Fruit fly (Drosophila melanogaster) whole organism, embryonic: ENCODE data around the gene pim.

Source experiments
- BEAF-32 ChIP-seq: fragments of 200-800 bp; sonication (Bioruptor generic); optimal IDR thresholded peaks from 3 replicates; lab custom pipeline; 2017; ENCODE audit warnings: missing biosample characterization, missing genetic modification characterization, mild to moderate bottlenecking, moderate library complexity, missing genetic modification reagents
- CG10565 ChIP-seq: fragments of 200-800 bp; sonication (Bioruptor generic); optimal IDR thresholded peaks from 3 replicates; lab custom pipeline; 2016; ENCODE audit warnings: missing biosample characterization, mild to moderate bottlenecking, missing genetic modification characterization
- CG11456 ChIP-seq: fragments of 200-800 bp; sonication (Bioruptor generic); IDR thresholded peaks from 3 replicates; pipeline ENCODE4 v1.3.6; 2022; ENCODE audit warnings: missing biosample characterization, missing genetic modification characterization
- CG11723 ChIP-seq: fragments of 200-800 bp; sonication (Bioruptor generic); optimal IDR thresholded peaks from 2 replicates; lab custom pipeline; 2017; ENCODE audit warnings: missing biosample characterization, mild to moderate bottlenecking, missing genetic modification characterization
- CG12236 ChIP-seq: fragments of 200-800 bp; sonication (Bioruptor generic); optimal IDR thresholded peaks from 2 replicates; lab custom pipeline; 2016; ENCODE audit warnings: missing biosample characterization, missing genetic modification characterization
- CG13123 ChIP-seq: fragments of 200-800 bp; sonication (Bioruptor generic); optimal IDR thresholded peaks from 2 replicates; lab custom pipeline; 2016; ENCODE audit warnings: missing biosample characterization, missing genetic modification characterization
- CG13287 ChIP-seq: fragments of 200-800 bp; sonication (Bioruptor generic); IDR thresholded peaks from 2 replicates; pipeline ENCODE4 v1.3.6; 2022; ENCODE audit warnings: missing biosample characterization, missing genetic modification characterization; ENCODE audit not compliant: partially characterized antibody
- CG1529 ChIP-seq: fragments of 200-800 bp; sonication (Bioruptor generic); optimal IDR thresholded peaks from 3 replicates; lab custom pipeline; 2018; ENCODE audit warnings: missing biosample characterization, missing genetic modification characterization
- CG16813 ChIP-seq: fragments of 200-800 bp; sonication (Bioruptor generic); IDR thresholded peaks from 3 replicates; pipeline ENCODE4 v1.3.6; 2022; ENCODE audit warnings: missing biosample characterization, missing genetic modification characterization; ENCODE audit not compliant: partially characterized antibody
- CG17385 ChIP-seq: fragments of 200-800 bp; sonication (Bioruptor generic); optimal IDR thresholded peaks from 3 replicates; lab custom pipeline; 2018; ENCODE audit warnings: missing biosample characterization, mild to moderate bottlenecking, missing genetic modification characterization
- CG17802 ChIP-seq: fragments of 200-800 bp; sonication (Bioruptor generic); optimal IDR thresholded peaks from 2 replicates; lab custom pipeline; 2018; ENCODE audit warnings: missing biosample characterization, mild to moderate bottlenecking, missing genetic modification characterization, moderate library complexity
- CG2116 ChIP-seq: fragments of 200-800 bp; sonication (Bioruptor generic); optimal IDR thresholded peaks from 3 replicates; lab custom pipeline; 2018; ENCODE audit warnings: missing biosample characterization, mild to moderate bottlenecking, missing genetic modification characterization
- CG2120 ChIP-seq: fragments of 200-800 bp; sonication (Bioruptor generic); optimal IDR thresholded peaks from 3 replicates; lab custom pipeline; 2016; ENCODE audit warnings: missing biosample characterization, missing genetic modification characterization
- CG30020 ChIP-seq: fragments of 200-800 bp; optimal IDR thresholded peaks from 2 replicates; lab custom pipeline; 2019; ENCODE audit warnings: missing biosample characterization, mild to moderate bottlenecking, missing genetic modification characterization, moderate library complexity
- CG5245 ChIP-seq: fragments of 200-800 bp; sonication (Bioruptor generic); optimal IDR thresholded peaks from 3 replicates; lab custom pipeline; 2016; ENCODE audit warnings: missing biosample characterization, missing genetic modification characterization
- CG5953 ChIP-seq: fragments of 200-800 bp; sonication (Bioruptor generic); IDR thresholded peaks from 2 replicates; pipeline ENCODE4 v1.3.6; 2022; ENCODE audit warnings: missing biosample characterization, missing genetic modification characterization
- CG6813 ChIP-seq: fragments of 200-800 bp; sonication (Bioruptor generic); optimal IDR thresholded peaks from 2 replicates; lab custom pipeline; 2017; ENCODE audit warnings: missing biosample characterization, missing genetic modification characterization, mild to moderate bottlenecking, moderate library complexity, missing genetic modification reagents
- CG8388 ChIP-seq: fragments of 200-800 bp; sonication (Bioruptor generic); optimal IDR thresholded peaks from 2 replicates; lab custom pipeline; 2019; ENCODE audit warnings: missing biosample characterization, mild to moderate bottlenecking, missing genetic modification characterization, moderate library complexity
- CG8924 ChIP-seq: fragments of 200-800 bp; optimal IDR thresholded peaks from 3 replicates; lab custom pipeline; 2019; ENCODE audit warnings: missing biosample characterization, mild to moderate bottlenecking, missing genetic modification characterization, moderate library complexity
- CG9817 ChIP-seq: fragments of 200-800 bp; sonication (Bioruptor generic); optimal IDR thresholded peaks from 2 replicates; lab custom pipeline; 2018; ENCODE audit warnings: missing biosample characterization, mild to moderate bottlenecking, missing genetic modification characterization, moderate library complexity
- Dbx ChIP-seq: fragments of 200-800 bp; sonication (Bioruptor generic); IDR thresholded peaks from 3 replicates; pipeline ENCODE4 v1.3.6; 2022; ENCODE audit warnings: missing biosample characterization, missing genetic modification characterization
- Dfd ChIP-seq, 2 experiments: fragments of >200 bp; optimal IDR thresholded peaks; 2 replicates each; lab custom pipeline; 2017; ENCODE audit warnings: missing biosample characterization in 2 of 2, missing genetic modification characterization in 2 of 2
- H2.0 ChIP-seq: fragments of 200-800 bp; sonication (Bioruptor generic); IDR thresholded peaks from 2 replicates; pipeline ENCODE4 v1.3.6; 2022; ENCODE audit warnings: missing biosample characterization, missing genetic modification characterization
- Hr39 ChIP-seq: fragments of >200 bp; optimal IDR thresholded peaks from 2 replicates; lab custom pipeline; 2017
- MESR4 ChIP-seq: fragments of 200-800 bp; sonication (Bioruptor generic); optimal IDR thresholded peaks from 2 replicates; lab custom pipeline; 2018; ENCODE audit warnings: missing biosample characterization, mild to moderate bottlenecking, missing genetic modification characterization, moderate library complexity
- Med ChIP-seq: fragments of 200-800 bp; sonication (Bioruptor generic); peaks from one replicate; lab custom pipeline; 2016; ENCODE audit warnings: missing biosample characterization, missing genetic modification characterization, mild to moderate bottlenecking, inconsistent platforms, moderate library complexity
- Neu2 ChIP-seq: fragments of 200-800 bp; sonication (Bioruptor generic); optimal IDR thresholded peaks from 3 replicates; lab custom pipeline; 2016; ENCODE audit warnings: missing biosample characterization, missing genetic modification characterization, borderline replicate concordance
- Oaz ChIP-seq: fragments of 200-800 bp; sonication (Bioruptor generic); IDR thresholded peaks from 2 replicates; pipeline ENCODE4 v1.3.6; 2022; ENCODE audit warnings: missing biosample characterization, missing genetic modification characterization
- Opbp ChIP-seq: fragments of 200-800 bp; sonication (Bioruptor generic); IDR thresholded peaks from 3 replicates; pipeline ENCODE4 v1.3.6; 2022; ENCODE audit warnings: missing biosample characterization, missing genetic modification characterization; ENCODE audit not compliant: partially characterized antibody
- Scr ChIP-seq: fragments of 200-800 bp; sonication (Bioruptor generic); IDR thresholded peaks from 2 replicates; pipeline ENCODE4 v1.3.6; 2022; ENCODE audit warnings: missing biosample characterization, missing genetic modification characterization; ENCODE audit not compliant: partially characterized antibody
- Sox100B ChIP-seq: fragments of 200-800 bp; sonication (Bioruptor generic); optimal IDR thresholded peaks from 3 replicates; lab custom pipeline; 2018; ENCODE audit warnings: missing biosample characterization, mild to moderate bottlenecking, missing genetic modification characterization
- Stat92E ChIP-seq, 3 experiments: fragments of >200 bp in 2 of 3; fragments of 200-800 bp in 1 of 3; sonication (Bioruptor generic) in 1 of 3; optimal IDR thresholded peaks; 2 replicates each; lab custom pipeline; 2017 to 2019; ENCODE audit warnings: missing biosample characterization in 3 of 3, missing genetic modification characterization in 3 of 3, mild to moderate bottlenecking in 1 of 3, moderate library complexity in 1 of 3
- abd-A ChIP-seq: fragments of 200-800 bp; sonication (Bioruptor generic); optimal IDR thresholded peaks from 3 replicates; lab custom pipeline; 2019; ENCODE audit warnings: missing biosample characterization, mild to moderate bottlenecking, missing genetic modification characterization, moderate library complexity
- bbx ChIP-seq: fragments of 200-800 bp; sonication (Bioruptor generic); IDR thresholded peaks from 2 replicates; pipeline ENCODE4 v1.3.6; 2022; ENCODE audit warnings: missing biosample characterization, missing genetic modification characterization; ENCODE audit not compliant: partially characterized antibody
- bowl ChIP-seq: fragments of 200-800 bp; sonication (Bioruptor generic); IDR thresholded peaks from 2 replicates; pipeline ENCODE4 v1.3.6; 2022; ENCODE audit warnings: missing biosample characterization, missing genetic modification characterization
- crp ChIP-seq, 2 experiments: fragments of 200-800 bp; sonication (Bioruptor generic); optimal IDR thresholded peaks; 2 replicates in 1 of 2; 3 replicates in 1 of 2; lab custom pipeline; 2017; ENCODE audit warnings: missing biosample characterization in 2 of 2, missing genetic modification characterization in 2 of 2, mild to moderate bottlenecking in 1 of 2, moderate library complexity in 1 of 2
- danr ChIP-seq: fragments of 200-800 bp; sonication (Bioruptor generic); IDR thresholded peaks from 2 replicates; pipeline ENCODE4 v1.3.6; 2022; ENCODE audit warnings: missing biosample characterization, missing genetic modification characterization
- dmrt11E ChIP-seq: fragments of 200-800 bp; sonication (Bioruptor generic); optimal IDR thresholded peaks from 3 replicates; lab custom pipeline; 2018; ENCODE audit warnings: missing biosample characterization, mild to moderate bottlenecking, missing genetic modification characterization, moderate library complexity
- ems ChIP-seq: fragments of 200-800 bp; sonication (Bioruptor generic); optimal IDR thresholded peaks from 3 replicates; lab custom pipeline; 2016; ENCODE audit warnings: missing biosample characterization, missing genetic modification characterization
- eve ChIP-seq, 2 experiments: fragments of >200 bp; optimal IDR thresholded peaks; 2 replicates each; lab custom pipeline; 2017; ENCODE audit warnings: missing biosample characterization in 2 of 2, missing genetic modification characterization in 2 of 2
- fd96Cb ChIP-seq: fragments of 200-800 bp; sonication (Bioruptor generic); optimal IDR thresholded peaks from 2 replicates; lab custom pipeline; 2018; ENCODE audit warnings: missing biosample characterization, mild to moderate bottlenecking, missing genetic modification characterization, moderate library complexity
- ftz-f1 ChIP-seq: fragments of 200-800 bp; sonication (Bioruptor generic); optimal IDR thresholded peaks from 2 replicates; lab custom pipeline; 2016; ENCODE audit warnings: missing biosample characterization, missing genetic modification characterization
- insv ChIP-seq, 2 experiments: fragments of 200-800 bp; sonication (Bioruptor generic); optimal IDR thresholded peaks; 3 replicates each; lab custom pipeline; 2016 to 2018; ENCODE audit warnings: missing biosample characterization in 2 of 2, missing genetic modification characterization in 2 of 2
- knrl ChIP-seq: fragments of 200-800 bp; sonication (Bioruptor generic); IDR thresholded peaks from 3 replicates; pipeline ENCODE4 v1.3.6; 2022; ENCODE audit warnings: missing biosample characterization, missing genetic modification characterization; ENCODE audit not compliant: partially characterized antibody
- nerfin-2 ChIP-seq: fragments of 200-800 bp; sonication (Bioruptor generic); IDR thresholded peaks from 2 replicates; pipeline ENCODE4 v1.3.6; 2022; ENCODE audit warnings: missing biosample characterization, missing genetic modification characterization; ENCODE audit not compliant: partially characterized antibody
- org-1 ChIP-seq: fragments of 200-800 bp; sonication (Bioruptor generic); optimal IDR thresholded peaks from 2 replicates; lab custom pipeline; 2017; ENCODE audit warnings: missing biosample characterization, missing genetic modification characterization
- pum ChIP-seq: fragments of 200-800 bp; sonication (Bioruptor generic); optimal IDR thresholded peaks from 2 replicates; lab custom pipeline; 2016; ENCODE audit warnings: missing biosample characterization, missing genetic modification characterization
- sens-2 ChIP-seq: fragments of 200-800 bp; sonication (Bioruptor generic); IDR thresholded peaks from 2 replicates; pipeline ENCODE4 v1.3.6; 2022; ENCODE audit warnings: missing biosample characterization, missing genetic modification characterization
- twi ChIP-seq: fragments of 200-800 bp; optimal IDR thresholded peaks from 2 replicates; lab custom pipeline; 2019; ENCODE audit warnings: missing biosample characterization, mild to moderate bottlenecking, missing genetic modification characterization, moderate library complexity

pim gene

dm6 chr2L:10344029-10344606, 18.7 kb upstream of the pim start, which contains the start of gene Frmd5 (continued):
- TF ChIP-seq Oaz (GFP tag; lab: Robert Waterston, UW) (no peak), CG11723 (GFP tag; lab: Kevin White, UChicago) (no peak), MESR4 (GFP tag; lab: Kevin White, UChicago) (peak; percentile 6), CG17802 (tag; lab: Kevin White, UChicago) (no peak), CG13287 (GFP tag; lab: Robert Waterston, UW) (peak; percentile 62), CG2120 (GFP tag; lab: Kevin White, UChicago) (no peak), Sox100B (GFP tag; lab: Kevin White, UChicago) (no peak), dmrt11E (tag; lab: Kevin White, UChicago) (no peak), Hr39 (lab: Kevin White, UChicago) (no peak), CG16813 (GFP tag; lab: Robert Waterston, UW) (peak; percentile 63; the same call in 1 of the 3 replicates), bbx (GFP tag; lab: Robert Waterston, UW) (peak; percentile 37; the same call in 1 of the 2 replicates), Dfd (GFP tag; optimal IDR thresholded peaks at IDR 0.05; lab: Kevin White, UChicago) (no peak), crp (GFP tag; optimal IDR thresholded peaks at IDR 0.05; lab: Kevin White, UChicago) (peak in 1 of 2 experiments; percentile 54), CG12236 (GFP tag; lab: Kevin White, UChicago) (no peak), CG6813 (no peak), H2.0 (GFP tag; lab: Robert Waterston, UW) (no peak), CG5953 (no peak), ftz-f1 (GFP tag; lab: Kevin White, UChicago) (no peak), eve (GFP tag; optimal IDR thresholded peaks at IDR 0.05; lab: Kevin White, UChicago) (no peak), CG8924 (tag; lab: Kevin White, UChicago) (no peak), Neu2 (peak; percentile 62), bowl (GFP tag; lab: Robert Waterston, UW) (no peak), nerfin-2 (GFP tag; lab: Robert Waterston, UW) (peak; percentile 50; the same call in 1 of the 2 replicates), insv (GFP tag; optimal IDR thresholded peaks at IDR 0.05; lab: Kevin White, UChicago) (no peak), CG2116 (GFP tag; lab: Kevin White, UChicago) (no peak), abd-A (tag; lab: Kevin White, UChicago) (no peak), danr (GFP tag; lab: Robert Waterston, UW) (no peak), CG30020 (tag; lab: Kevin White, UChicago) (no peak), Stat92E (GFP tag; optimal IDR thresholded peaks at IDR 0.05; lab: Kevin White, UChicago) (no peak), CG8388 (GFP tag; lab: Kevin White, UChicago) (peak; percentile 5), sens-2 (GFP tag; lab: Robert Waterston, UW) (no peak), CG1529 (GFP tag; lab: Kevin White, UChicago) (no peak), CG9817 (tag; lab: Kevin White, UChicago) (no peak), Scr (GFP tag; lab: Robert Waterston, UW) (peak; percentile 54), CG11456 (no peak), pum (GFP tag; lab: Kevin White, UChicago) (no peak), org-1 (GFP tag; lab: Kevin White, UChicago) (no peak), ems (GFP tag; lab: Kevin White, UChicago) (no peak), twi (no peak), CG5245 (no peak), Opbp (peak; percentile 67; the same call in 2 of the 3 replicates), CG17385 (no peak), Dbx (GFP tag; lab: Robert Waterston, UW) (no peak), CG13123 (GFP tag; lab: Kevin White, UChicago) (no peak), CG10565 (no peak), Med (GFP tag; lab: Kevin White, UChicago) (peak; percentile 23), fd96Cb (no peak), knrl (GFP tag; lab: Robert Waterston, UW) (0 out of 3 replicates have a peak, but pooled peaks have one; percentile 25), BEAF-32 (GFP tag; lab: Kevin White, UChicago) (peak; percentile 21)
